Worm (Caenorhabditis elegans) whole organism, young adult: ENCODE data around the gene srxa-6.

Experiments used
- ama-1 ChIP-seq, 3 experiments: fragments of 150-350 bp in 1 of 3; sonication (generic microtip) in 2 of 3; optimal IDR thresholded peaks; 2 replicates each; lab custom pipeline; 2014 to 2018; ENCODE audit warnings: missing biosample characterization in 2 of 3, missing genetic modification characterization in 2 of 3, missing genetic modification reagents in 2 of 3
- madf-3 ChIP-seq: fragments of 200-800 bp; sonication (Bioruptor generic); IDR thresholded peaks from 2 replicates; pipeline ENCODE4 v1.3.6; 2022; ENCODE audit warnings: missing genetic modification reagents, missing genetic modification characterization, missing compliant biosample characterization
- ztf-28 ChIP-seq: fragments of 200-800 bp; sonication (Bioruptor generic); IDR thresholded peaks from 2 replicates; pipeline ENCODE4 v1.3.6; 2022; ENCODE audit warnings: missing genetic modification reagents, missing genetic modification characterization, missing compliant biosample characterization

DNA sequence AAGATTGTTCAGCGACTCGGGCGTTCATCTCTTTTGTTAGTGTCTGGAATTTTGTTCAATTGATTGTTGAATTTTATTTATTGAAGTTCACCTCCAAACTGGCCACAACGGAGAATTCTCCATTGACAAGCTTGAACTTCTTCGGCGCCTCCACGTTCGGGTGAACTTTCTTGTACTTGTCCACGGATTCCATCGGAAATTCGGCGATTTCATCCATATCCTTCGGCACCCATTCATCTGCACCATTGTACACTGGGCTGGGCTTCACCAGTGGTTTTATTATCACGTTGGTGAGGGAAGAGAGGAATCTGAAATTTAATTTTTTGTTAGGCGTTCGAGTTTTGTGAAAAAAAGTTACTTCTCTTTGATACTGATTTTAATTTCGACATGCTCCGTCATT, 7.3 kb upstream of the srxa-6 start:
- TF ChIP-seq ztf-28 (no peak), madf-3 (GFP tag; lab: Robert Waterston, UW) (no peak), ama-1 (optimal IDR thresholded peaks at IDR 0.05; lab: Kevin White, UChicago) (no peak), ama-1 (GFP tag; optimal IDR thresholded peaks at IDR 0.05; lab: Kevin White, UChicago) (no peak)
